Fruit fly (Drosophila melanogaster) Kc167 (cell line): ENCODE data around the gene phtm.

Source experiments
- Myc ChIP-seq: fragments of >200 bp; optimal IDR thresholded peaks from 2 replicates; lab custom pipeline; 2017; ENCODE audit warnings: missing external identifiers
- Sin3A ChIP-seq: fragments of >200 bp; optimal IDR thresholded peaks from 2 replicates; lab custom pipeline; 2018; ENCODE audit warnings: missing external identifiers
- insv ChIP-seq: fragments of >200 bp; optimal IDR thresholded peaks from 3 replicates; lab custom pipeline; 2018; ENCODE audit warnings: missing external identifiers
- psq ChIP-seq: fragments of >200 bp; optimal IDR thresholded peaks from 2 replicates; lab custom pipeline; 2017; ENCODE audit warnings: missing external identifiers

DNA sequence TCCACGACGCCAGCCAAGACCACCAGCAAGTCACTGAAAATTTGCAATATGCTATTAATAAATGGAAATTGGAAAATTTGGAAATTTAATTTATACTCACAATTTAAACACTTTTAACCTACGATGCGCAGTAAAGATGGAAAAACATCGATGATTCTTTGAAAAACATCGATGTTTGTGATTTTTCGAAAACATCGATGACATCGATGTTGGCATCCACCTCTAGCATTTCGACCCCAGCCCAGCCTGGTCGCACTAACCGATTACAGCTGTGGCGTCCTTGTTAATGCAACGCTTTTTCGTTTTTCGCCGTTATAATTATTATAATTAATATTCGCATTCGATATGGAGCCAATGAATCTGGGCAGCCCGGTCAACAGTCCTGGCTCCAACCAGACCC, 37.6 kb upstream of the phtm start, which contains the start of gene Nup35:
- TF ChIP-seq Myc, result no peak
- TF ChIP-seq insv, result no peak
- TF ChIP-seq psq (lab: Kevin White, UChicago), result no peak
- TF ChIP-seq Sin3A (lab: Kevin White, UChicago), result no peak
